Fruit fly (Drosophila melanogaster) whole organism, embryonic: Measurements from ENCODE around the gene CG14817.

ENCODE experiments used
- Atf-2 ChIP-seq: fragments of 200-800 bp; sonication (Bioruptor generic); optimal IDR thresholded peaks from 2 replicates; lab custom pipeline; 2016; ENCODE audit warnings: missing biosample characterization, missing genetic modification characterization
- CG10366 ChIP-seq: fragments of 200-800 bp; sonication (Bioruptor generic); IDR thresholded peaks from 2 replicates; pipeline ENCODE4 v1.3.6; 2022; ENCODE audit warnings: missing biosample characterization, missing genetic modification characterization
- CG10431 ChIP-seq: fragments of 200-800 bp; sonication (Bioruptor generic); optimal IDR thresholded peaks from 3 replicates; lab custom pipeline; 2018; ENCODE audit warnings: missing biosample characterization, mild to moderate bottlenecking, missing genetic modification characterization
- CG12219 ChIP-seq: fragments of 200-800 bp; sonication (Bioruptor generic); optimal IDR thresholded peaks from 3 replicates; lab custom pipeline; 2018; ENCODE audit warnings: missing biosample characterization, mild to moderate bottlenecking, missing genetic modification characterization
- CG12942 ChIP-seq: fragments of 200-800 bp; sonication (Bioruptor generic); optimal IDR thresholded peaks from 3 replicates; lab custom pipeline; 2016; ENCODE audit warnings: missing biosample characterization, missing genetic modification characterization
- CG13424 ChIP-seq: fragments of 200-800 bp; sonication (Bioruptor generic); optimal IDR thresholded peaks from 2 replicates; lab custom pipeline; 2019; ENCODE audit warnings: missing biosample characterization, mild to moderate bottlenecking, missing genetic modification characterization, moderate library complexity
- CG13894 ChIP-seq: fragments of 200-800 bp; sonication (Bioruptor generic); optimal IDR thresholded peaks from 3 replicates; lab custom pipeline; 2018; ENCODE audit warnings: missing biosample characterization, mild to moderate bottlenecking, missing genetic modification characterization, moderate library complexity
- CG14860 ChIP-seq: fragments of 200-800 bp; sonication (Bioruptor generic); IDR thresholded peaks from 3 replicates; pipeline ENCODE4 v1.3.6; 2022; ENCODE audit warnings: missing biosample characterization, missing genetic modification characterization; ENCODE audit not compliant: partially characterized antibody
- CG15011 ChIP-seq: fragments of 200-800 bp; sonication (Bioruptor generic); optimal IDR thresholded peaks from 3 replicates; lab custom pipeline; 2018; ENCODE audit warnings: missing biosample characterization, mild to moderate bottlenecking, missing genetic modification characterization
- CG15269 ChIP-seq: fragments of 200-800 bp; sonication (Bioruptor generic); optimal IDR thresholded peaks from 2 replicates; lab custom pipeline; 2018; ENCODE audit warnings: missing biosample characterization, mild to moderate bottlenecking, missing genetic modification characterization, moderate library complexity
- CG15514 ChIP-seq: fragments of 200-800 bp; sonication (Bioruptor generic); optimal IDR thresholded peaks from 3 replicates; lab custom pipeline; 2017; ENCODE audit warnings: missing biosample characterization, missing genetic modification characterization, mild to moderate bottlenecking, moderate library complexity, missing genetic modification reagents
- CG17802 ChIP-seq: fragments of 200-800 bp; sonication (Bioruptor generic); optimal IDR thresholded peaks from 2 replicates; lab custom pipeline; 2018; ENCODE audit warnings: missing biosample characterization, mild to moderate bottlenecking, missing genetic modification characterization, moderate library complexity
- CG2678 ChIP-seq: fragments of 200-800 bp; sonication (Bioruptor generic); optimal IDR thresholded peaks from 3 replicates; lab custom pipeline; 2019; ENCODE audit warnings: missing biosample characterization, mild to moderate bottlenecking, missing genetic modification characterization, moderate library complexity
- CG32772 ChIP-seq: fragments of 200-800 bp; sonication (Bioruptor generic); IDR thresholded peaks from 2 replicates; pipeline ENCODE4 v1.3.6; 2022; ENCODE audit warnings: missing biosample characterization, missing genetic modification characterization
- CG6272 ChIP-seq: fragments of 200-800 bp; sonication (Bioruptor generic); IDR thresholded peaks from 2 replicates; pipeline ENCODE4 v1.3.6; 2022; ENCODE audit warnings: missing biosample characterization, missing genetic modification characterization
- CG8089 ChIP-seq: fragments of 200-800 bp; sonication (Bioruptor generic); optimal IDR thresholded peaks from 3 replicates; lab custom pipeline; 2016; ENCODE audit warnings: missing biosample characterization, missing genetic modification characterization
- CG9215 ChIP-seq: fragments of 200-800 bp; sonication (Bioruptor generic); IDR thresholded peaks from 2 replicates; pipeline ENCODE4 v1.3.6; 2022; ENCODE audit warnings: missing biosample characterization, missing genetic modification characterization
- CG9876 ChIP-seq: fragments of 200-800 bp; sonication (Bioruptor generic); optimal IDR thresholded peaks from 2 replicates; lab custom pipeline; 2016; ENCODE audit warnings: missing biosample characterization, missing genetic modification characterization
- D19A ChIP-seq: fragments of 200-800 bp; optimal IDR thresholded peaks from 3 replicates; lab custom pipeline; 2019; ENCODE audit warnings: missing biosample characterization, mild to moderate bottlenecking, missing genetic modification characterization, moderate library complexity
- Dip2 ChIP-seq: fragments of 200-800 bp; sonication (Bioruptor generic); IDR thresholded peaks from 2 replicates; pipeline ENCODE4 v1.3.6; 2022; ENCODE audit warnings: missing biosample characterization, missing genetic modification characterization
- Elba2 ChIP-seq: fragments of 200-800 bp; sonication (Bioruptor generic); optimal IDR thresholded peaks from 3 replicates; lab custom pipeline; 2016; ENCODE audit warnings: missing biosample characterization, missing genetic modification characterization
- Jarid2 ChIP-seq: fragments of 200-800 bp; sonication (Bioruptor generic); optimal IDR thresholded peaks from 3 replicates; lab custom pipeline; 2017; ENCODE audit warnings: mild to moderate bottlenecking, missing biosample characterization, missing genetic modification reagents, missing genetic modification characterization
- Lpt ChIP-seq: fragments of >200 bp; optimal IDR thresholded peaks from 2 replicates; lab custom pipeline; 2018; ENCODE audit warnings: missing biosample characterization, missing genetic modification characterization
- MESR4 ChIP-seq: fragments of 200-800 bp; sonication (Bioruptor generic); optimal IDR thresholded peaks from 2 replicates; lab custom pipeline; 2018; ENCODE audit warnings: missing biosample characterization, mild to moderate bottlenecking, missing genetic modification characterization, moderate library complexity
- MTF-1 ChIP-seq: fragments of 200-800 bp; sonication (Bioruptor generic); optimal IDR thresholded peaks from 2 replicates; lab custom pipeline; 2018; ENCODE audit warnings: missing biosample characterization, mild to moderate bottlenecking, missing genetic modification characterization, borderline replicate concordance
- Myb ChIP-seq: fragments of 200-800 bp; sonication (Bioruptor generic); optimal IDR thresholded peaks from 2 replicates; lab custom pipeline; 2016; ENCODE audit warnings: missing biosample characterization, missing genetic modification characterization
- NK7.1 ChIP-seq: fragments of 200-800 bp; sonication (Bioruptor generic); optimal IDR thresholded peaks from 3 replicates; lab custom pipeline; 2016; ENCODE audit warnings: missing biosample characterization, missing genetic modification characterization
- Nf-YB ChIP-seq: fragments of 200-800 bp; sonication (Bioruptor generic); optimal IDR thresholded peaks from 3 replicates; lab custom pipeline; 2019; ENCODE audit warnings: missing biosample characterization, mild to moderate bottlenecking, missing genetic modification characterization, moderate library complexity
- Taf1 ChIP-seq: fragments of 200-800 bp; sonication (Bioruptor generic); IDR thresholded peaks from 2 replicates; pipeline ENCODE4 v1.3.6; 2022; ENCODE audit warnings: missing biosample characterization, missing genetic modification characterization
- Xbp1 ChIP-seq: fragments of 200-800 bp; sonication (Bioruptor generic); optimal IDR thresholded peaks from 3 replicates; lab custom pipeline; 2016; ENCODE audit warnings: missing biosample characterization, mild to moderate bottlenecking, missing genetic modification characterization
- abd-A ChIP-seq: fragments of 200-800 bp; sonication (Bioruptor generic); optimal IDR thresholded peaks from 3 replicates; lab custom pipeline; 2019; ENCODE audit warnings: missing biosample characterization, mild to moderate bottlenecking, missing genetic modification characterization, moderate library complexity
- ash1 ChIP-seq: fragments of 200-800 bp; sonication (Bioruptor generic); optimal IDR thresholded peaks from 2 replicates; lab custom pipeline; 2018; ENCODE audit warnings: missing biosample characterization, mild to moderate bottlenecking, missing genetic modification characterization
- az2 ChIP-seq: fragments of 200-800 bp; sonication (Bioruptor generic); optimal IDR thresholded peaks from 3 replicates; lab custom pipeline; 2016; ENCODE audit warnings: missing biosample characterization, missing genetic modification characterization
- cas ChIP-seq: fragments of 200-800 bp; sonication (Bioruptor generic); IDR thresholded peaks from 2 replicates; pipeline ENCODE4 v1.3.6; 2022; ENCODE audit warnings: missing biosample characterization, missing genetic modification characterization
- chinmo ChIP-seq: fragments of 200-800 bp; sonication (Bioruptor generic); IDR thresholded peaks from 4 replicates; pipeline ENCODE4 v1.3.6; 2022; ENCODE audit warnings: missing biosample characterization, missing genetic modification characterization; ENCODE audit not compliant: partially characterized antibody
- croc ChIP-seq: fragments of 200-800 bp; sonication (Bioruptor generic); conservative IDR thresholded peaks from 3 replicates; pipeline ENCODE4 v1.3.6; 2022; ENCODE audit warnings: missing biosample characterization, missing genetic modification characterization
- disco-r ChIP-seq: fragments of 200-800 bp; sonication (Bioruptor generic); optimal IDR thresholded peaks from 2 replicates; lab custom pipeline; 2016; ENCODE audit warnings: missing biosample characterization, missing genetic modification characterization
- dmrt99B ChIP-seq: fragments of 200-800 bp; sonication (Bioruptor generic); optimal IDR thresholded peaks from 2 replicates; lab custom pipeline; 2018; ENCODE audit warnings: missing biosample characterization, mild to moderate bottlenecking, missing genetic modification characterization, moderate library complexity
- ewg ChIP-seq: fragments of 200-800 bp; sonication (Bioruptor generic); optimal IDR thresholded peaks from 3 replicates; lab custom pipeline; 2017; ENCODE audit warnings: mild to moderate bottlenecking, missing biosample characterization, missing genetic modification reagents, missing genetic modification characterization
- fru ChIP-seq: fragments of >200 bp; optimal IDR thresholded peaks from 2 replicates; lab custom pipeline; 2017
- gsb-n ChIP-seq: fragments of 200-800 bp; sonication (Bioruptor generic); optimal IDR thresholded peaks from 3 replicates; lab custom pipeline; 2018; ENCODE audit warnings: missing biosample characterization, mild to moderate bottlenecking, missing genetic modification characterization
- insv ChIP-seq, 2 experiments: fragments of 200-800 bp; sonication (Bioruptor generic); optimal IDR thresholded peaks; 3 replicates each; lab custom pipeline; 2016 to 2018; ENCODE audit warnings: missing biosample characterization in 2 of 2, missing genetic modification characterization in 2 of 2
- p53 ChIP-seq: fragments of 200-800 bp; sonication (Bioruptor generic); optimal IDR thresholded peaks from 2 replicates; lab custom pipeline; 2016; ENCODE audit warnings: missing biosample characterization, missing genetic modification characterization
- pita ChIP-seq: fragments of 200-800 bp; sonication (Bioruptor generic); optimal IDR thresholded peaks from 2 replicates; lab custom pipeline; 2017; ENCODE audit warnings: missing biosample characterization, mild to moderate bottlenecking, missing genetic modification characterization
- schlank ChIP-seq: fragments of 200-800 bp; sonication (Bioruptor generic); optimal IDR thresholded peaks from 2 replicates; lab custom pipeline; 2018; ENCODE audit warnings: missing biosample characterization, mild to moderate bottlenecking, missing genetic modification characterization
- sd ChIP-seq: fragments of 200-800 bp; sonication (Bioruptor generic); optimal IDR thresholded peaks from 3 replicates; lab custom pipeline; 2018; ENCODE audit warnings: missing biosample characterization, mild to moderate bottlenecking, missing genetic modification characterization, moderate library complexity
- seq ChIP-seq: fragments of 200-800 bp; sonication (Bioruptor generic); IDR thresholded peaks from 2 replicates; pipeline ENCODE4 v1.3.6; 2022; ENCODE audit warnings: missing biosample characterization, missing genetic modification characterization
- sisA ChIP-seq: fragments of 200-800 bp; sonication (Bioruptor generic); IDR thresholded peaks from 2 replicates; pipeline ENCODE4 v1.3.6; 2022; ENCODE audit warnings: missing biosample characterization, missing genetic modification characterization
- trem ChIP-seq: fragments of 200-800 bp; optimal IDR thresholded peaks from 3 replicates; lab custom pipeline; 2019; ENCODE audit warnings: missing biosample characterization, mild to moderate bottlenecking, missing genetic modification characterization, moderate library complexity
- zf30C ChIP-seq: fragments of 200-800 bp; sonication (Bioruptor generic); optimal IDR thresholded peaks from 3 replicates; lab custom pipeline; 2018; ENCODE audit warnings: missing biosample characterization, mild to moderate bottlenecking, missing genetic modification characterization

CG14817 gene

DNA sequence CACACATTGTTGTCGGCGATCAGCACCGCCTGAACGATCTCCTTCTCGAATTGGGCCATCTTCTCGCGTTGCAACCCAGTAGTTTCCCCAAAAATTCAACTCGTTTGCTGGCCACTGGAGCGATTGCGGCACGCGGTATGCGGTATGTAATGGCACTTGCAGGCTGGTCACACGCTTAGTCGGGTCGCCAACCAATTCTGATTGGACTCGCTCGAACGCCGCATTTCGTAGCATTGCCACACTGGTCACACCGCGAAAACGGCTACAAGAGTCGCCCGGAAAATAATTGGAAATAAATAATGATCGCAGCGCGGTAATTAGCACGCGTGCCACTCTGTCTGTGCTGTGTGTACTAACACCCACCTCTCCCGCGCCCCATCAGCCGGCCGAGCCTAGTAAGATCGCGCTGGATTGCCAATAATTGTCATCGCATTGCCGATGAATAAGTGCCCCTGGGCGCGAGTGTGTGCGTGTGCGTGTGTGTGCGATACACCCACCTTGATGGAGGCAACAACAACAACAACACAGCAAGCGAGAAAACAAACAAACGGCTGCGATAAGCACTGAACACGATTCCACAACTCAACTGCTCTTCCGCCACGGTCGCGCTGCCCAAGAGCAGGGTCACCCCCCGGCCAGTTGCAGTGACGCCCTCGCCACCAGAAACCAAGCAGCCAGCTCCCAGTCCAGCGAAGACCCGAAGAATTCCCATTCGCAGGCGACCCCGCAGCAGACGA lies 45.9 kb upstream of the CG14817 start, which contains the start of the genes eIF2Bepsilon and Ocrl (continued):
- TF ChIP-seq ash1 (GFP tag; lab: Kevin White, UChicago), result no peak
- peak; percentile 83 for TF ChIP-seq CG15514 (GFP tag; lab: Kevin White, UChicago)
- no peak for TF ChIP-seq dmrt99B
- no peak for TF ChIP-seq D19A
- TF ChIP-seq Jarid2, result no peak
- peak; percentile 73 for TF ChIP-seq pita
- TF ChIP-seq insv (GFP tag; optimal IDR thresholded peaks at IDR 0.05; lab: Kevin White, UChicago), result peak; percentile 93 to 99
- no peak for TF ChIP-seq Xbp1 (GFP tag; lab: Kevin White, UChicago)
- no peak for TF ChIP-seq croc (GFP tag; lab: Robert Waterston, UW)
- TF ChIP-seq CG17802 (tag; lab: Kevin White, UChicago), result no peak
- TF ChIP-seq CG6272 (GFP tag; lab: Robert Waterston, UW), result no peak
- TF ChIP-seq schlank (tag; lab: Kevin White, UChicago), result no peak
- TF ChIP-seq Lpt (GFP tag; lab: Kevin White, UChicago), result no peak
- no peak for TF ChIP-seq seq (GFP tag; lab: Robert Waterston, UW)
- TF ChIP-seq cas (GFP tag; lab: Robert Waterston, UW), result no peak
- TF ChIP-seq CG12942 (GFP tag; lab: Kevin White, UChicago), result no peak
- TF ChIP-seq CG9876 (GFP tag; lab: Kevin White, UChicago), result peak; percentile 31
- TF ChIP-seq CG2678 (tag; lab: Kevin White, UChicago), result no peak
- TF ChIP-seq Nf-YB, result no peak
- TF ChIP-seq CG13894 (tag; lab: Kevin White, UChicago), result no peak
- TF ChIP-seq CG10366 (GFP tag; lab: Robert Waterston, UW), result no peak
- TF ChIP-seq fru (lab: Kevin White, UChicago), result no peak
- TF ChIP-seq CG12219 (GFP tag; lab: Kevin White, UChicago), result peak; percentile 12
- TF ChIP-seq trem, result peak; percentile 54
- TF ChIP-seq CG8089 (GFP tag; lab: Kevin White, UChicago), result no peak
- TF ChIP-seq Taf1 (GFP tag; lab: Robert Waterston, UW), result no peak
- TF ChIP-seq chinmo (GFP tag; lab: Robert Waterston, UW), result 0 out of 4 replicates have a peak, but pooled peaks have one; percentile 58
- no peak for TF ChIP-seq CG13424
- TF ChIP-seq CG9215, result no peak
- no peak for TF ChIP-seq Atf-2 (GFP tag; lab: Kevin White, UChicago)
- TF ChIP-seq gsb-n, result no peak
- no peak for TF ChIP-seq disco-r (GFP tag; lab: Kevin White, UChicago)
- peak; percentile 88 for TF ChIP-seq MESR4 (GFP tag; lab: Kevin White, UChicago)
- no peak for TF ChIP-seq CG10431 (GFP tag; lab: Kevin White, UChicago)
- no peak for TF ChIP-seq ewg (GFP tag; lab: Kevin White, UChicago)
- TF ChIP-seq Elba2 (GFP tag; lab: Kevin White, UChicago), result peak; percentile 93
- TF ChIP-seq CG15269 (tag; lab: Kevin White, UChicago), result no peak
- TF ChIP-seq Myb (GFP tag; lab: Kevin White, UChicago), result peak; percentile 86
- no peak for TF ChIP-seq Dip2 (GFP tag; lab: Robert Waterston, UW)
- TF ChIP-seq sd (tag; lab: Kevin White, UChicago), result no peak
- TF ChIP-seq CG32772 (GFP tag; lab: Robert Waterston, UW), result no peak
- TF ChIP-seq CG15011, result no peak
- no peak for TF ChIP-seq zf30C (GFP tag; lab: Kevin White, UChicago)
- TF ChIP-seq MTF-1 (GFP tag; lab: Kevin White, UChicago), result no peak
- TF ChIP-seq CG14860, result no peak
- TF ChIP-seq abd-A (tag; lab: Kevin White, UChicago), result no peak
- TF ChIP-seq p53 (GFP tag; lab: Kevin White, UChicago), result peak; percentile 6
- no peak for TF ChIP-seq sisA
- TF ChIP-seq az2 (GFP tag; lab: Kevin White, UChicago), result no peak
- TF ChIP-seq NK7.1, result no peak
